Worm (Caenorhabditis elegans): Measurements from ENCODE around the gene C56A3.4.

C56A3.4 gene

ce11 chrV:13556297-13556696 is 4.7 kb upstream of the C56A3.4 start, which contains the start of gene C56A3.6:
Gene C56A3.6 (minus strand): TSS chrV:13556397.
- TF ChIP-seq pha-4 (tag; optimal IDR thresholded peaks at IDR 0.05), result no peak
- no peak for TF ChIP-seq hmg-11 (tag; optimal IDR thresholded peaks at IDR 0.05)
- no peak for TF ChIP-seq ZK546.5 (tag; optimal IDR thresholded peaks at IDR 0.05)
- TF ChIP-seq ama-1 (optimal IDR thresholded peaks at IDR 0.05), result no peak
- TF ChIP-seq nhr-28 (tag; optimal IDR thresholded peaks at IDR 0.05), result no peak
- TF ChIP-seq ceh-28 (tag; optimal IDR thresholded peaks at IDR 0.05), result no peak
- TF ChIP-seq egl-27 (tag; optimal IDR thresholded peaks at IDR 0.05), result no peak

- TF ChIP-seq fos-1 (tag; optimal IDR thresholded peaks at IDR 0.05), result no peak
- no peak for TF ChIP-seq R02D3.7 (tag; optimal IDR thresholded peaks at IDR 0.05)
- no peak for TF ChIP-seq ztf-11 (tag; optimal IDR thresholded peaks at IDR 0.05)
- no peak for TF ChIP-seq egl-5 (tag; optimal IDR thresholded peaks at IDR 0.05)
- TF ChIP-seq lin-15B (tag; optimal IDR thresholded peaks at IDR 0.05), result no peak
- no peak for TF ChIP-seq ceh-28 (tag; optimal IDR thresholded peaks at IDR 0.05)
- no peak for TF ChIP-seq nfya-1 (tag; optimal IDR thresholded peaks at IDR 0.05; ENCODE audit: insufficient read depth)
- TF ChIP-seq nhr-23 (tag; optimal IDR thresholded peaks at IDR 0.05), result no peak
- TF ChIP-seq lsy-12 (tag; optimal IDR thresholded peaks at IDR 0.05), result no peak
- TF ChIP-seq nhr-43 (tag; optimal IDR thresholded peaks at IDR 0.05; ENCODE audit: poor library complexity, severe bottlenecking), result no peak
- no peak for TF ChIP-seq nhr-12 (tag; optimal IDR thresholded peaks at IDR 0.05)
- TF ChIP-seq nhr-25 (tag; optimal IDR thresholded peaks at IDR 0.05), result no peak
- TF ChIP-seq lin-39 (tag; optimal IDR thresholded peaks at IDR 0.05), result no peak
- no peak for TF ChIP-seq elt-1 (tag; optimal IDR thresholded peaks at IDR 0.05)
- no peak for TF ChIP-seq egl-27 (tag; optimal IDR thresholded peaks at IDR 0.05)
- no peak for TF ChIP-seq eor-1 (tag; optimal IDR thresholded peaks at IDR 0.05)
- no peak for TF ChIP-seq ZK546.5 (tag; optimal IDR thresholded peaks at IDR 0.05)
- no peak for TF ChIP-seq nhr-77 (tag; optimal IDR thresholded peaks at IDR 0.05)
These were observed 15.4 kb downstream of the C56A3.4 start, which contains the start of gene frpr-5 for ce11 chrV:13536058-13536579. Gene frpr-5 (minus strand): TSS chrV:13536108.

- TF ChIP-seq nhr-76 (tag; optimal IDR thresholded peaks at IDR 0.05), result no peak
- TF ChIP-seq ceh-28 (tag; optimal IDR thresholded peaks at IDR 0.05), result no peak
- peak; percentile 32 for TF ChIP-seq pqm-1 (tag; optimal IDR thresholded peaks at IDR 0.05)
- peak; percentile 48 for TF ChIP-seq elt-2 (tag; optimal IDR thresholded peaks at IDR 0.05)
- no peak for TF ChIP-seq unc-62 (GFP tag; optimal IDR thresholded peaks at IDR 0.05)
- TF ChIP-seq fos-1 (tag; optimal IDR thresholded peaks at IDR 0.05), result no peak
- no peak for TF ChIP-seq ZK546.5 (tag; optimal IDR thresholded peaks at IDR 0.05)
- TF ChIP-seq ztf-4 (tag; optimal IDR thresholded peaks at IDR 0.05), result no peak
- TF ChIP-seq ceh-82 (tag; optimal IDR thresholded peaks at IDR 0.05), result no peak
- no peak for TF ChIP-seq hmg-11 (tag; optimal IDR thresholded peaks at IDR 0.05)
- TF ChIP-seq nhr-11 (tag; optimal IDR thresholded peaks at IDR 0.05), result no peak
- no peak for TF ChIP-seq skn-1 (tag; optimal IDR thresholded peaks at IDR 0.05)
- TF ChIP-seq fkh-2 (tag; optimal IDR thresholded peaks at IDR 0.05), result no peak
These were observed 19.1 kb downstream of the C56A3.4 start for ce11 chrV:13532469-13532868.

ce11 chrV:13530698-13531097 is 20.9 kb downstream of the C56A3.4 start, which contains the start of gene ttr-44:
Gene ttr-44 (minus strand): TSS chrV:13530744.
- TF ChIP-seq jun-1 (tag; optimal IDR thresholded peaks at IDR 0.05) (peak; percentile 30), elt-2 (tag; optimal IDR thresholded peaks at IDR 0.05) (peak; percentile 87), pqm-1 (tag; optimal IDR thresholded peaks at IDR 0.05) (peak; percentile 87), unc-62 (GFP tag; optimal IDR thresholded peaks at IDR 0.05) (no peak), pha-4 (tag; optimal IDR thresholded peaks at IDR 0.05) (peak; percentile 81)

ce11 chrV:13529165-13529564 is 22.4 kb downstream of the C56A3.4 start:
- TF ChIP-seq nhr-12 (tag; optimal IDR thresholded peaks at IDR 0.05) (no peak), ztf-4 (tag; optimal IDR thresholded peaks at IDR 0.05) (no peak), tbx-2 (tag; optimal IDR thresholded peaks at IDR 0.05) (no peak), jun-1 (tag; optimal IDR thresholded peaks at IDR 0.05) (peak; percentile 42), ztf-11 (tag; optimal IDR thresholded peaks at IDR 0.05) (no peak), lin-15B (tag; optimal IDR thresholded peaks at IDR 0.05) (no peak), elt-2 (tag; optimal IDR thresholded peaks at IDR 0.05) (peak; percentile 35), nhr-25 (tag; optimal IDR thresholded peaks at IDR 0.05) (no peak), nhr-28 (tag; optimal IDR thresholded peaks at IDR 0.05) (no peak), pqm-1 (tag; optimal IDR thresholded peaks at IDR 0.05) (peak; percentile 68), aly-2 (tag; optimal IDR thresholded peaks at IDR 0.05) (no peak), ama-1 (optimal IDR thresholded peaks at IDR 0.05) (peak; percentile 58), pha-4 (tag; optimal IDR thresholded peaks at IDR 0.05) (peak; percentile 31)
